Worm (Caenorhabditis elegans) whole organism, L4 larva: Measurements from ENCODE around the gene hex-1.

ENCODE experiments used
- D1046.2 ChIP-seq: fragments of 200-800 bp; sonication (Bioruptor generic); IDR thresholded peaks from 2 replicates; pipeline ENCODE4 v1.3.6; 2022; ENCODE audit warnings: missing genetic modification characterization, missing compliant biosample characterization
- Y75B8A.6 ChIP-seq: fragments of 200-800 bp; sonication (Bioruptor generic); IDR thresholded peaks from 2 replicates; pipeline ENCODE4 v1.3.6; 2022; ENCODE audit warnings: missing genetic modification reagents, missing genetic modification characterization, missing compliant biosample characterization
- ZK546.5 ChIP-seq, 2 experiments: sonication (generic microtip); optimal IDR thresholded peaks; 2 replicates each; lab custom pipeline; 2017; ENCODE audit warnings: missing biosample characterization in 2 of 2, missing genetic modification characterization in 2 of 2
- aha-1 ChIP-seq: fragments of 150-350 bp; peaks from one replicate; lab custom pipeline; 2014; ENCODE audit warnings: missing biosample characterization, missing genetic modification characterization
- ama-1 ChIP-seq: fragments of 150-350 bp; optimal IDR thresholded peaks from 2 replicates; lab custom pipeline; 2014; ENCODE audit warnings: inconsistent platforms, mixed read lengths
- arid-1 ChIP-seq: fragments of 200-800 bp; sonication (Bioruptor generic); conservative IDR thresholded peaks from 2 replicates; pipeline ENCODE4 v1.3.6; 2022; ENCODE audit warnings: missing genetic modification reagents, missing genetic modification characterization, missing compliant biosample characterization
- attf-4 ChIP-seq: sonication (generic microtip); optimal IDR thresholded peaks from 3 replicates; lab custom pipeline; 2017; ENCODE audit warnings: missing biosample characterization, missing genetic modification characterization
- ceh-20 ChIP-seq: fragments of 200-800 bp; sonication (Bioruptor generic); IDR thresholded peaks from 2 replicates; pipeline ENCODE4 v1.3.6; 2022; ENCODE audit warnings: missing genetic modification reagents, missing genetic modification characterization, missing compliant biosample characterization
- ceh-32 ChIP-seq: sonication (generic microtip); optimal IDR thresholded peaks from 2 replicates; lab custom pipeline; 2016; ENCODE audit warnings: mild to moderate bottlenecking, missing genetic modification characterization, missing compliant biosample characterization; ENCODE audit not compliant: poor library complexity
- ceh-82 ChIP-seq: sonication (generic microtip); optimal IDR thresholded peaks from 2 replicates; lab custom pipeline; 2017; ENCODE audit warnings: missing biosample characterization, missing genetic modification characterization
- cey-2 ChIP-seq: sonication (generic microtip); optimal IDR thresholded peaks from 3 replicates; lab custom pipeline; 2017; ENCODE audit warnings: missing genetic modification characterization, mild to moderate bottlenecking, missing compliant biosample characterization, antibody characterized with exemption, borderline replicate concordance; ENCODE audit not compliant: insufficient read depth
- daf-12 ChIP-seq: fragments of 150-350 bp; optimal IDR thresholded peaks from 2 replicates; lab custom pipeline; 2014; ENCODE audit warnings: missing biosample characterization, missing genetic modification reagents, missing genetic modification characterization
- daf-16 ChIP-seq, 3 experiments: sonication (generic microtip); optimal IDR thresholded peaks; 2 replicates each; lab custom pipeline; 2016 to 2017; ENCODE audit warnings: missing genetic modification characterization in 3 of 3, missing genetic modification reagents in 3 of 3, mild to moderate bottlenecking in 2 of 3, missing compliant biosample characterization in 2 of 3, missing biosample characterization in 1 of 3, moderate library complexity in 1 of 3
- dmd-6 ChIP-seq: fragments of 200-800 bp; sonication (Bioruptor generic); IDR thresholded peaks from 2 replicates; pipeline ENCODE4 v1.3.6; 2022; ENCODE audit warnings: missing genetic modification reagents, missing genetic modification characterization, missing compliant biosample characterization
- dmd-8 ChIP-seq: fragments of 200-800 bp; sonication (Bioruptor generic); IDR thresholded peaks from 2 replicates; pipeline ENCODE4 v1.3.6; 2022; ENCODE audit warnings: missing genetic modification characterization, missing compliant biosample characterization
- dmd-9 ChIP-seq: fragments of 200-800 bp; sonication (Bioruptor generic); IDR thresholded peaks from 2 replicates; pipeline ENCODE4 v1.3.6; 2022; ENCODE audit warnings: missing genetic modification reagents, missing genetic modification characterization, missing compliant biosample characterization
- duxl-1 ChIP-seq: sonication (generic microtip); optimal IDR thresholded peaks from 2 replicates; lab custom pipeline; 2016; ENCODE audit warnings: mild to moderate bottlenecking, missing genetic modification characterization, moderate library complexity, missing compliant biosample characterization; ENCODE audit not compliant: poor library complexity
- dve-1 ChIP-seq: sonication (generic microtip); optimal IDR thresholded peaks from 2 replicates; lab custom pipeline; 2017; ENCODE audit warnings: antibody characterized with exemption, mild to moderate bottlenecking, missing genetic modification characterization, missing compliant biosample characterization; ENCODE audit not compliant: insufficient read depth
- fkh-10 ChIP-seq: fragments of 150-350 bp; optimal IDR thresholded peaks from 2 replicates; lab custom pipeline; 2014; ENCODE audit warnings: missing biosample characterization, missing genetic modification reagents, missing genetic modification characterization
- fos-1 ChIP-seq: fragments of 150-350 bp; optimal IDR thresholded peaks from 2 replicates; lab custom pipeline; 2014; ENCODE audit warnings: missing biosample characterization, missing genetic modification characterization
- hmg-1.1 ChIP-seq: fragments of 200-800 bp; sonication (Bioruptor generic); IDR thresholded peaks from 2 replicates; pipeline ENCODE4 v1.3.6; 2022; ENCODE audit warnings: missing genetic modification reagents, missing genetic modification characterization, missing compliant biosample characterization
- jun-1 ChIP-seq: fragments of 150-350 bp; optimal IDR thresholded peaks from 2 replicates; lab custom pipeline; 2014; ENCODE audit warnings: missing biosample characterization, missing genetic modification reagents, missing genetic modification characterization
- lin-1 ChIP-seq: fragments of 200-800 bp; sonication (Bioruptor generic); IDR thresholded peaks from 2 replicates; pipeline ENCODE4 v1.3.6; 2022; ENCODE audit warnings: missing genetic modification reagents, missing genetic modification characterization, missing compliant biosample characterization
- lin-13 ChIP-seq: fragments of 150-350 bp; optimal IDR thresholded peaks from 2 replicates; lab custom pipeline; 2014; ENCODE audit warnings: missing biosample characterization, missing genetic modification reagents, missing genetic modification characterization
- lin-15B ChIP-seq: fragments of 150-350 bp; sonication (generic microtip); optimal IDR thresholded peaks from 3 replicates; lab custom pipeline; 2014; ENCODE audit warnings: missing biosample characterization, missing genetic modification characterization
- lin-39 ChIP-seq: fragments of 150-350 bp; optimal IDR thresholded peaks from 2 replicates; lab custom pipeline; 2014; ENCODE audit warnings: missing biosample characterization, missing genetic modification reagents, missing genetic modification characterization
- lsy-2 ChIP-seq, 2 experiments: fragments of 150-350 bp in 1 of 2; sonication (generic microtip) in 1 of 2; optimal IDR thresholded peaks; 2 replicates each; lab custom pipeline; 2014 to 2017; ENCODE audit warnings: missing biosample characterization in 2 of 2, missing genetic modification characterization in 2 of 2
- madf-5 ChIP-seq, 2 experiments: fragments of 200-800 bp; sonication (Bioruptor generic); IDR thresholded peaks; 2 replicates each; pipeline ENCODE4 v1.3.6; 2022; ENCODE audit warnings: missing compliant biosample characterization in 2 of 2, missing genetic modification characterization in 2 of 2
- mdl-1 ChIP-seq, 2 experiments: fragments of 150-350 bp in 1 of 2; sonication (generic microtip) in 1 of 2; optimal IDR thresholded peaks; 2 replicates each; lab custom pipeline; 2014 to 2017; ENCODE audit warnings: missing biosample characterization in 2 of 2, missing genetic modification characterization in 2 of 2
- mdt-29 ChIP-seq: fragments of 200-800 bp; sonication (Bioruptor generic); IDR thresholded peaks from 2 replicates; pipeline ENCODE4 v1.3.6; 2022; ENCODE audit warnings: missing genetic modification reagents, missing genetic modification characterization, missing compliant biosample characterization
- mep-1 ChIP-seq: fragments of 150-350 bp; sonication (generic microtip); optimal IDR thresholded peaks from 3 replicates; lab custom pipeline; 2014; ENCODE audit warnings: missing biosample characterization, missing genetic modification characterization
- mes-2 ChIP-seq: sonication (generic microtip); optimal IDR thresholded peaks from 2 replicates; lab custom pipeline; 2016; ENCODE audit warnings: missing genotype, mild to moderate bottlenecking, missing genetic modification characterization, missing compliant biosample characterization; ENCODE audit not compliant: poor library complexity, severe bottlenecking
- nhr-10 ChIP-seq: fragments of 150-350 bp; optimal IDR thresholded peaks from 2 replicates; lab custom pipeline; 2014; ENCODE audit warnings: missing biosample characterization, missing genetic modification characterization
- nhr-102 ChIP-seq: sonication (generic microtip); optimal IDR thresholded peaks from 2 replicates; lab custom pipeline; 2016; ENCODE audit warnings: mild to moderate bottlenecking, missing genetic modification characterization, moderate library complexity, missing compliant biosample characterization
- nhr-237 ChIP-seq: sonication (generic microtip); optimal IDR thresholded peaks from 2 replicates; lab custom pipeline; 2017; ENCODE audit warnings: missing biosample characterization, missing genetic modification characterization
- nhr-6 ChIP-seq: fragments of 150-350 bp; optimal IDR thresholded peaks from 2 replicates; lab custom pipeline; 2014; ENCODE audit warnings: missing biosample characterization, missing genetic modification characterization
- nhr-77 ChIP-seq: fragments of 150-350 bp; optimal IDR thresholded peaks from 2 replicates; lab custom pipeline; 2014; ENCODE audit warnings: missing biosample characterization, missing genetic modification characterization
- pha-4 ChIP-seq, 2 experiments: fragments of 150-350 bp in 1 of 2; fragments of 200-800 bp in 1 of 2; sonication (Bioruptor generic) in 1 of 2; IDR thresholded peaks in 1 of 2; optimal IDR thresholded peaks in 1 of 2; 2 replicates each; pipeline versions ENCODE4 v1.3.6 to Lab custom; 2014 to 2022; ENCODE audit warnings: missing genetic modification characterization in 2 of 2, missing genetic modification reagents in 2 of 2, missing biosample characterization in 1 of 2, missing compliant biosample characterization in 1 of 2
- pqm-1 ChIP-seq: sonication (generic microtip); optimal IDR thresholded peaks from 2 replicates; lab custom pipeline; 2017; ENCODE audit warnings: missing biosample characterization, missing genetic modification characterization
- rbr-2 ChIP-seq: sonication (generic microtip); optimal IDR thresholded peaks from 2 replicates; lab custom pipeline; 2016; ENCODE audit warnings: missing genotype, missing genetic modification characterization, missing compliant biosample characterization
- saeg-2 ChIP-seq: fragments of 200-800 bp; sonication (Bioruptor generic); IDR thresholded peaks from 2 replicates; pipeline ENCODE4 v1.3.6; 2022; ENCODE audit warnings: missing genetic modification reagents, missing genetic modification characterization, missing compliant biosample characterization
- set-16 ChIP-seq: fragments of 200-800 bp; sonication (Bioruptor generic); IDR thresholded peaks from 2 replicates; pipeline ENCODE4 v1.3.6; 2022; ENCODE audit warnings: missing genetic modification reagents, missing genetic modification characterization, missing compliant biosample characterization
- skn-1 ChIP-seq: fragments of 150-350 bp; optimal IDR thresholded peaks from 2 replicates; lab custom pipeline; 2014; ENCODE audit warnings: missing biosample characterization, missing genetic modification characterization
- snpc-1.2 ChIP-seq: fragments of 200-800 bp; sonication (Bioruptor generic); IDR thresholded peaks from 2 replicates; pipeline ENCODE4 v1.3.6; 2022; ENCODE audit warnings: missing genetic modification reagents, missing genetic modification characterization, missing compliant biosample characterization
- spr-1 ChIP-seq: sonication (generic microtip); optimal IDR thresholded peaks from 2 replicates; lab custom pipeline; 2016; ENCODE audit warnings: mild to moderate bottlenecking, missing genetic modification characterization, missing compliant biosample characterization
- spr-3 ChIP-seq: fragments of 200-800 bp; sonication (Bioruptor generic); optimal IDR thresholded peaks from 2 replicates; lab custom pipeline; 2018; ENCODE audit warnings: mild to moderate bottlenecking, missing genetic modification characterization, missing compliant biosample characterization
- tra-1 ChIP-seq: fragments of 200-800 bp; sonication (Bioruptor generic); IDR thresholded peaks from 2 replicates; pipeline ENCODE4 v1.3.6; 2022; ENCODE audit warnings: missing genetic modification reagents, missing genetic modification characterization, missing compliant biosample characterization
- unc-39 ChIP-seq: sonication (generic microtip); optimal IDR thresholded peaks from 2 replicates; lab custom pipeline; 2017; ENCODE audit warnings: missing biosample characterization, missing genetic modification characterization
- ztf-7 ChIP-seq: fragments of 150-350 bp; optimal IDR thresholded peaks from 2 replicates; lab custom pipeline; 2014; ENCODE audit warnings: missing biosample characterization, missing genetic modification characterization

hex-1 gene

DNA sequence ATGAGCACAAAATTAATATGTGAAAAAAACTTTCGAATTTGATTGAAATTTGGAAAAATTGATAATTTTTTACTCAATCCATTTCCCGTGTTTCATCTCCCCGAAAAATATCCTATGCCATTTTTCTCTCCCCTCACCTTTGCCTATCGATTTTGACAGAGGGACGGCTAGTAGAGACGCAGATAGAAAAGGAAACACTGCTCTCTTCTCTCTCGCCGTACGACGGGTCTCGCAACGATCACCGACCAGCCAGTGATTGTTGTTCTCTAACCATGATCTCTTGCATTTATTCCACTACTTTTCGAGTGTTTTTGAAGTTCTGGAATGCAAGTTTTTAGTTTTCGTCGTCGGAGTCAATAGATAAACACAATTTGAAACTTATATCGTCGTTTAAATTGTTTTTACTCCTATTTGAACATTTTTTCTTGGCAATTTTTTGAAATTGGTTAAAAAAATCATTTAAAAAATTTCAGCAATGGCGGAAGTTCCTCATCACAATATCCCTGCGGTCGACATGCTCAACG, 16.6 kb downstream of the hex-1 start, which contains the start of gene vha-15 (continued):
- TF ChIP-seq dve-1 (tag; lab: Kevin White, UChicago) (peak; percentile 80), set-16 (GFP tag; lab: Robert Waterston, UW) (no peak), attf-4 (tag; lab: Kevin White, UChicago) (no peak), tra-1 (GFP tag; lab: Robert Waterston, UW) (no peak), ceh-32 (tag; lab: Kevin White, UChicago) (no peak), mep-1 (tag; lab: Kevin White, UChicago) (peak; percentile 88), pqm-1 (peak; percentile 60), mdl-1 (tag; optimal IDR thresholded peaks at IDR 0.05; lab: Kevin White, UChicago) (peak in 1 of 2 experiments; percentile 60), dmd-6 (GFP tag; lab: Robert Waterston, UW) (peak; percentile 66), ztf-7 (no peak), lin-39 (tag; lab: Kevin White, UChicago) (no peak), snpc-1.2 (no peak), nhr-77 (peak; percentile 67), lin-13 (GFP tag; lab: Kevin White, UChicago) (peak; percentile 79), D1046.2 (GFP tag; lab: Robert Waterston, UW) (no peak), dmd-8 (GFP tag; lab: Robert Waterston, UW) (no peak), hmg-1.1 (GFP tag; lab: Robert Waterston, UW) (peak; percentile 78), unc-39 (tag; lab: Kevin White, UChicago) (no peak), madf-5 (GFP tag; IDR thresholded peaks at IDR 0.05; lab: Robert Waterston, UW) (no peak), ZK546.5 (tag; optimal IDR thresholded peaks at IDR 0.05; lab: Kevin White, UChicago) (peak; percentile 3 to 69), mdt-29 (GFP tag; lab: Robert Waterston, UW) (no peak), nhr-102 (tag; lab: Kevin White, UChicago) (no peak), daf-12 (no peak), rbr-2 (peak; percentile 82), nhr-10 (tag; lab: Kevin White, UChicago) (no peak), lin-15B (no peak), jun-1 (no peak), cey-2 (tag; lab: Kevin White, UChicago) (no peak), aha-1 (tag; lab: Kevin White, UChicago) (peak; percentile 89), skn-1 (tag; lab: Kevin White, UChicago) (no peak), ceh-82 (tag; lab: Kevin White, UChicago) (no peak), nhr-237 (peak; percentile 26), pha-4 (GFP tag; IDR thresholded peaks at IDR 0.05; lab: Robert Waterston, UW) (0 out of 2 replicates have a peak, but pooled peaks have one; percentile 35), pha-4 (tag; optimal IDR thresholded peaks at IDR 0.05; lab: Kevin White, UChicago) (peak; percentile 31), daf-16 (GFP tag; optimal IDR thresholded peaks at IDR 0.05; lab: Kevin White, UChicago) (no peak), daf-16 (tag; optimal IDR thresholded peaks at IDR 0.05; lab: Kevin White, UChicago) (peak; percentile 81)

DNA sequence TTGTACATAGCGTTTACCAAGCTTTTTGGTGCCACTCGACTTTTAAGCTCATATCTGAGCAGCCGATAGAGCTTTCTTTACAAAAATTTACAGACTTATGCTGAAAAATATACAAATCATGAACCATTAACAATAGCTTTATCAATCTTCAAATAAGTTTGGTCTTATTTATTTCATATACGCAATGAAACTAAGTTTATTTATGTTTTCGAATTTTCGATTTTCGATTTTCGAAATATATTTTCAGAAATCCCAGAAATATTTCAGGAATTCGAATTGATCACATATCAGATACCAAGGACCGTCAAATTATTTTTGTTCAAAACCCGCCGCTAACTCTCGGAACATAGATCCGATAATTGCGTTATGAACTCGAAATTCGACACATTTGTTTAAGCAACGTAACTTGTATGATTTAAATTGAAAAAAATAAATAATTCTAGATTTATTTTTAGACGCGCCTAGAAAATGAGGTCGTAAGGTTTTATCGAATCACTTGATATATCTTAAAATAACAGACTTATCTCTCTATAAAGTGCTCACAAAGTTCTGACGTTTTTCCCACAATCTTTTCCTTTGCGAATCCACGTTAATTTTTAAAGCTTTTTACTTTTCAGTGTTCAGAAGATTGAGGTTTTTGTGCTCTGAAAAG, 20.3 kb downstream of the hex-1 start:
- TF ChIP-seq spr-3 (GFP tag; lab: Kevin White, UChicago) (no peak), ceh-82 (tag; lab: Kevin White, UChicago) (no peak), ceh-32 (tag; lab: Kevin White, UChicago) (no peak), spr-1 (tag; lab: Kevin White, UChicago) (no peak), arid-1 (GFP tag; lab: Robert Waterston, UW) (no peak), dmd-9 (GFP tag; lab: Robert Waterston, UW) (no peak), ama-1 (no peak), mes-2 (no peak), lin-1 (GFP tag; lab: Robert Waterston, UW) (no peak), duxl-1 (tag; lab: Kevin White, UChicago) (no peak), fkh-10 (GFP tag; lab: Kevin White, UChicago) (no peak), ZK546.5 (tag; optimal IDR thresholded peaks at IDR 0.05; lab: Kevin White, UChicago) (no peak), nhr-6 (no peak), nhr-102 (tag; lab: Kevin White, UChicago) (no peak), tra-1 (GFP tag; lab: Robert Waterston, UW) (no peak), fos-1 (tag; lab: Kevin White, UChicago) (no peak), aha-1 (tag; lab: Kevin White, UChicago) (peak; percentile 41), saeg-2 (GFP tag; lab: Robert Waterston, UW) (no peak), ceh-20 (GFP tag; lab: Robert Waterston, UW) (no peak), mep-1 (tag; lab: Kevin White, UChicago) (no peak), Y75B8A.6 (GFP tag; lab: Robert Waterston, UW) (no peak), lsy-2 (tag; optimal IDR thresholded peaks at IDR 0.05; lab: Kevin White, UChicago) (peak in 1 of 2 experiments; percentile 15)
